Fruit fly (Drosophila melanogaster) whole organism, embryonic: ENCODE measurements around the gene CG10804.

Experiments used
- ATbp ChIP-seq: fragments of 200-800 bp; sonication (Bioruptor generic); optimal IDR thresholded peaks from 2 replicates; lab custom pipeline; 2017; ENCODE audit warnings: missing biosample characterization, mild to moderate bottlenecking, missing genetic modification characterization, missing genetic modification reagents
- Adf1 ChIP-seq: fragments of 200-800 bp; sonication (Bioruptor generic); IDR thresholded peaks from 2 replicates; pipeline ENCODE4 v1.3.6; 2022; ENCODE audit warnings: missing biosample characterization, missing genetic modification characterization
- Atf6 ChIP-seq: fragments of 200-800 bp; sonication (Bioruptor generic); IDR thresholded peaks from 2 replicates; pipeline ENCODE4 v1.3.6; 2022; ENCODE audit warnings: missing biosample characterization, missing genetic modification characterization
- BtbVII ChIP-seq: fragments of 200-800 bp; sonication (Bioruptor generic); optimal IDR thresholded peaks from 3 replicates; lab custom pipeline; 2017; ENCODE audit warnings: missing biosample characterization, mild to moderate bottlenecking, missing genetic modification characterization
- CG10565 ChIP-seq: fragments of 200-800 bp; sonication (Bioruptor generic); optimal IDR thresholded peaks from 3 replicates; lab custom pipeline; 2016; ENCODE audit warnings: missing biosample characterization, mild to moderate bottlenecking, missing genetic modification characterization
- CG12391 ChIP-seq: fragments of 200-800 bp; sonication (Bioruptor generic); optimal IDR thresholded peaks from 3 replicates; lab custom pipeline; 2018; ENCODE audit warnings: missing biosample characterization, mild to moderate bottlenecking, missing genetic modification characterization, moderate library complexity
- CG15269 ChIP-seq: fragments of 200-800 bp; sonication (Bioruptor generic); optimal IDR thresholded peaks from 2 replicates; lab custom pipeline; 2018; ENCODE audit warnings: missing biosample characterization, mild to moderate bottlenecking, missing genetic modification characterization, moderate library complexity
- CG15514 ChIP-seq: fragments of 200-800 bp; sonication (Bioruptor generic); optimal IDR thresholded peaks from 3 replicates; lab custom pipeline; 2017; ENCODE audit warnings: missing biosample characterization, missing genetic modification characterization, mild to moderate bottlenecking, moderate library complexity, missing genetic modification reagents
- CG15696 ChIP-seq: fragments of 200-800 bp; sonication (Bioruptor generic); optimal IDR thresholded peaks from 2 replicates; lab custom pipeline; 2019; ENCODE audit warnings: missing biosample characterization, mild to moderate bottlenecking, missing genetic modification characterization, moderate library complexity
- CG17568 ChIP-seq: fragments of 200-800 bp; sonication (Bioruptor generic); optimal IDR thresholded peaks from 2 replicates; lab custom pipeline; 2018; ENCODE audit warnings: missing biosample characterization, mild to moderate bottlenecking, missing genetic modification characterization, moderate library complexity
- CG18599 ChIP-seq: fragments of 200-800 bp; sonication (Bioruptor generic); optimal IDR thresholded peaks from 3 replicates; lab custom pipeline; 2017; ENCODE audit warnings: missing biosample characterization, missing genetic modification characterization, mild to moderate bottlenecking, moderate library complexity, missing genetic modification reagents
- CG30403 ChIP-seq: fragments of 200-800 bp; sonication (Bioruptor generic); optimal IDR thresholded peaks from 3 replicates; lab custom pipeline; 2016; ENCODE audit warnings: missing biosample characterization, missing genetic modification characterization
- CG31441 ChIP-seq: fragments of 200-800 bp; sonication (Bioruptor generic); IDR thresholded peaks from 2 replicates; pipeline ENCODE4 v1.3.6; 2022; ENCODE audit warnings: missing biosample characterization, missing genetic modification characterization
- CG3726 ChIP-seq: fragments of 200-800 bp; sonication (Bioruptor generic); IDR thresholded peaks from 3 replicates; pipeline ENCODE4, ENCODE4 v1.3.6; 2022; ENCODE audit warnings: missing biosample characterization, missing genetic modification characterization
- CG5180 ChIP-seq: fragments of 200-800 bp; sonication (Bioruptor generic); optimal IDR thresholded peaks from 3 replicates; lab custom pipeline; 2017; ENCODE audit warnings: missing biosample characterization, missing genetic modification characterization, mild to moderate bottlenecking, moderate library complexity, missing genetic modification reagents
- CG7357 ChIP-seq: fragments of 200-800 bp; sonication (Bioruptor generic); IDR thresholded peaks from 3 replicates; pipeline ENCODE4 v1.3.6; 2022; ENCODE audit warnings: missing biosample characterization, missing genetic modification characterization
- CG8290 ChIP-seq, 3 experiments: fragments of 200-800 bp; sonication (Bioruptor generic); optimal IDR thresholded peaks; 2 replicates each; lab custom pipeline; 2016 to 2019; ENCODE audit warnings: missing biosample characterization in 3 of 3, missing genetic modification characterization in 3 of 3, mild to moderate bottlenecking in 2 of 3, moderate library complexity in 1 of 3
- CG9727 ChIP-seq: fragments of 200-800 bp; sonication (Bioruptor generic); optimal IDR thresholded peaks from 3 replicates; lab custom pipeline; 2017; ENCODE audit warnings: missing biosample characterization, mild to moderate bottlenecking, missing genetic modification characterization
- CHES-1-like ChIP-seq: fragments of 200-800 bp; sonication (Bioruptor generic); optimal IDR thresholded peaks from 2 replicates; lab custom pipeline; 2016; ENCODE audit warnings: missing biosample characterization, missing genetic modification characterization
- CTCF ChIP-seq: fragments of 200-800 bp; sonication (Bioruptor generic); optimal IDR thresholded peaks from 2 replicates; lab custom pipeline; 2017; ENCODE audit warnings: missing biosample characterization, mild to moderate bottlenecking, missing genetic modification characterization, moderate library complexity
- Camta ChIP-seq: fragments of 200-800 bp; sonication (Bioruptor generic); optimal IDR thresholded peaks from 2 replicates; lab custom pipeline; 2016; ENCODE audit warnings: missing biosample characterization, missing genetic modification characterization
- D19B ChIP-seq: fragments of 200-800 bp; sonication (Bioruptor generic); optimal IDR thresholded peaks from 2 replicates; lab custom pipeline; 2017; ENCODE audit warnings: missing biosample characterization, mild to moderate bottlenecking, missing genetic modification characterization
- ERR ChIP-seq: fragments of 200-800 bp; sonication (Bioruptor generic); optimal IDR thresholded peaks from 2 replicates; lab custom pipeline; 2016; ENCODE audit warnings: missing biosample characterization, missing genetic modification characterization
- HHEX ChIP-seq: fragments of 200-800 bp; sonication (Bioruptor generic); optimal IDR thresholded peaks from 3 replicates; lab custom pipeline; 2017; ENCODE audit warnings: missing biosample characterization, mild to moderate bottlenecking, missing genetic modification characterization, missing genetic modification reagents
- HLH4C ChIP-seq: fragments of 200-800 bp; sonication (Bioruptor generic); IDR thresholded peaks from 3 replicates; pipeline ENCODE4 v1.3.6; 2022; ENCODE audit warnings: missing biosample characterization, missing genetic modification characterization; ENCODE audit not compliant: partially characterized antibody
- Hr3 ChIP-seq: fragments of 200-800 bp; sonication (Bioruptor generic); optimal IDR thresholded peaks from 3 replicates; lab custom pipeline; 2016; ENCODE audit warnings: missing biosample characterization, missing genetic modification characterization
- Hr51 ChIP-seq, 2 experiments: fragments of 200-800 bp; sonication (Bioruptor generic); optimal IDR thresholded peaks; 2 replicates in 1 of 2; 3 replicates in 1 of 2; lab custom pipeline; 2016 to 2018; ENCODE audit warnings: missing biosample characterization in 2 of 2, missing genetic modification characterization in 2 of 2, mild to moderate bottlenecking in 1 of 2, moderate library complexity in 1 of 2
- Mad ChIP-seq: fragments of 200-800 bp; sonication (Bioruptor generic); optimal IDR thresholded peaks from 2 replicates; lab custom pipeline; 2016; ENCODE audit warnings: missing biosample characterization, missing genetic modification characterization
- Med ChIP-seq: fragments of 200-800 bp; sonication (Bioruptor generic); peaks from one replicate; lab custom pipeline; 2016; ENCODE audit warnings: missing biosample characterization, missing genetic modification characterization, mild to moderate bottlenecking, inconsistent platforms, moderate library complexity
- Sox100B ChIP-seq: fragments of 200-800 bp; sonication (Bioruptor generic); optimal IDR thresholded peaks from 3 replicates; lab custom pipeline; 2018; ENCODE audit warnings: missing biosample characterization, mild to moderate bottlenecking, missing genetic modification characterization
- Taf1 ChIP-seq: fragments of 200-800 bp; sonication (Bioruptor generic); IDR thresholded peaks from 2 replicates; pipeline ENCODE4 v1.3.6; 2022; ENCODE audit warnings: missing biosample characterization, missing genetic modification characterization
- Usf ChIP-seq: fragments of 200-800 bp; sonication (Bioruptor generic); optimal IDR thresholded peaks from 2 replicates; lab custom pipeline; 2017; ENCODE audit warnings: missing genotype, missing biosample characterization, missing genetic modification characterization
- Xrp1 ChIP-seq: fragments of 200-800 bp; sonication (Bioruptor generic); IDR thresholded peaks from 2 replicates; pipeline ENCODE4 v1.3.6; 2022; ENCODE audit warnings: missing biosample characterization, missing genetic modification characterization
- bcd ChIP-seq: fragments of 200-800 bp; sonication (Bioruptor generic); optimal IDR thresholded peaks from 2 replicates; lab custom pipeline; 2017; ENCODE audit warnings: missing biosample characterization, mild to moderate bottlenecking, missing genetic modification characterization
- bigmax ChIP-seq: fragments of 200-800 bp; sonication (Bioruptor generic); optimal IDR thresholded peaks from 2 replicates; lab custom pipeline; 2018; ENCODE audit warnings: missing biosample characterization, mild to moderate bottlenecking, missing genetic modification characterization
- br ChIP-seq: fragments of >200 bp; optimal IDR thresholded peaks from 2 replicates; lab custom pipeline; 2017
- cas ChIP-seq: fragments of 200-800 bp; sonication (Bioruptor generic); IDR thresholded peaks from 2 replicates; pipeline ENCODE4 v1.3.6; 2022; ENCODE audit warnings: missing biosample characterization, missing genetic modification characterization
- chif ChIP-seq, 2 experiments: fragments of 200-800 bp; sonication (Bioruptor generic); optimal IDR thresholded peaks; 3 replicates each; lab custom pipeline; 2016; ENCODE audit warnings: missing biosample characterization in 2 of 2, missing genetic modification characterization in 2 of 2
- dm ChIP-seq: fragments of 200-800 bp; sonication (Bioruptor generic); optimal IDR thresholded peaks from 3 replicates; lab custom pipeline; 2016; ENCODE audit warnings: missing biosample characterization, missing genetic modification characterization
- esg ChIP-seq: fragments of 200-800 bp; sonication (Bioruptor generic); conservative IDR thresholded peaks from 2 replicates; pipeline ENCODE4 v1.3.6; 2022; ENCODE audit warnings: missing biosample characterization, missing genetic modification characterization
- eyg ChIP-seq: fragments of 200-800 bp; sonication (Bioruptor generic); optimal IDR thresholded peaks from 3 replicates; lab custom pipeline; 2016; ENCODE audit warnings: missing biosample characterization, missing genetic modification characterization
- fru ChIP-seq: fragments of >200 bp; optimal IDR thresholded peaks from 2 replicates; lab custom pipeline; 2017
- grau ChIP-seq: fragments of 200-800 bp; optimal IDR thresholded peaks from 3 replicates; lab custom pipeline; 2019; ENCODE audit warnings: missing biosample characterization, mild to moderate bottlenecking, missing genetic modification characterization, moderate library complexity
- repo ChIP-seq: fragments of 200-800 bp; sonication (Bioruptor generic); optimal IDR thresholded peaks from 2 replicates; lab custom pipeline; 2016; ENCODE audit warnings: missing biosample characterization, missing genetic modification characterization
- tgo ChIP-seq: fragments of 200-800 bp; sonication (Bioruptor generic); IDR thresholded peaks from 3 replicates; pipeline ENCODE4 v1.3.6; 2022; ENCODE audit warnings: missing biosample characterization, missing genetic modification characterization
- tio ChIP-seq: fragments of 200-800 bp; sonication (Bioruptor generic); optimal IDR thresholded peaks from 2 replicates; lab custom pipeline; 2017; ENCODE audit warnings: missing biosample characterization, missing genetic modification characterization, inconsistent platforms
- twi ChIP-seq: fragments of 200-800 bp; optimal IDR thresholded peaks from 2 replicates; lab custom pipeline; 2019; ENCODE audit warnings: missing biosample characterization, mild to moderate bottlenecking, missing genetic modification characterization, moderate library complexity
- tx ChIP-seq: fragments of 200-800 bp; sonication (Bioruptor generic); optimal IDR thresholded peaks from 2 replicates; lab custom pipeline; 2016; ENCODE audit warnings: missing biosample characterization, missing genetic modification characterization
- vvl ChIP-seq: fragments of 200-800 bp; sonication (Bioruptor generic); IDR thresholded peaks from 2 replicates; pipeline ENCODE4 v1.3.6; 2022; ENCODE audit warnings: missing biosample characterization, missing genetic modification characterization
- yki ChIP-seq: fragments of >200 bp; optimal IDR thresholded peaks from 3 replicates; lab custom pipeline; 2018

The CG10804 gene

dm6 chrX:3474476-3475439 is 7.4 kb downstream of the CG10804 start, which contains the start of gene CG12206 (continued):
- TF ChIP-seq Hr51 (GFP tag; optimal IDR thresholded peaks at IDR 0.05; lab: Kevin White, UChicago) (peak in 1 of 2 experiments; percentile 74), CG9727 (GFP tag; lab: Kevin White, UChicago) (peak; percentile 64), br (no peak), esg (GFP tag; lab: Robert Waterston, UW) (peak; percentile 32; the same call in 1 of the 2 replicates), CG31441 (GFP tag; lab: Robert Waterston, UW) (peak; percentile 71), BtbVII (GFP tag; lab: Kevin White, UChicago) (peak; percentile 62), bigmax (GFP tag; lab: Kevin White, UChicago) (no peak), vvl (GFP tag; lab: Robert Waterston, UW) (peak; percentile 35), CG12391 (peak; percentile 55), Med (GFP tag; lab: Kevin White, UChicago) (peak; percentile 70), Sox100B (peak; percentile 74), CG15269 (tag; lab: Kevin White, UChicago) (peak; percentile 71), cas (GFP tag; lab: Robert Waterston, UW) (no peak), CG30403 (GFP tag; lab: Kevin White, UChicago) (peak; percentile 45), fru (lab: Kevin White, UChicago) (no peak), eyg (GFP tag; lab: Kevin White, UChicago) (no peak), CG3726 (GFP tag; lab: Robert Waterston, UW) (no peak), Atf6 (GFP tag; lab: Robert Waterston, UW) (peak; percentile 64), Camta (GFP tag; lab: Kevin White, UChicago) (no peak), CG18599 (peak; percentile 73), chif (GFP tag; optimal IDR thresholded peaks at IDR 0.05; lab: Kevin White, UChicago) (no peak), dm (GFP tag; lab: Kevin White, UChicago) (no peak), yki (lab: Kevin White, UChicago) (no peak), twi (tag; lab: Kevin White, UChicago) (no peak), tx (GFP tag; lab: Kevin White, UChicago) (no peak), repo (GFP tag; lab: Kevin White, UChicago) (no peak), CG7357 (GFP tag; lab: Robert Waterston, UW) (0 out of 3 replicates have a peak, but pooled peaks have one; percentile 18), bcd (peak; percentile 58), ERR (GFP tag; lab: Kevin White, UChicago) (no peak), tgo (GFP tag; lab: Robert Waterston, UW) (peak; percentile 58; the same call in 2 of the 3 replicates), CG15514 (GFP tag; lab: Kevin White, UChicago) (peak; percentile 17), CG8290 (GFP tag; optimal IDR thresholded peaks at IDR 0.05; lab: Kevin White, UChicago) (no peak), CG8290 (tag; optimal IDR thresholded peaks at IDR 0.05; lab: Kevin White, UChicago) (no peak), Xrp1 (GFP tag; lab: Robert Waterston, UW) (peak; percentile 61), CG15696 (tag; lab: Kevin White, UChicago) (no peak), grau (tag; lab: Kevin White, UChicago) (peak; percentile 74), D19B (peak; percentile 35), Mad (GFP tag; lab: Kevin White, UChicago) (no peak), CHES-1-like (GFP tag; lab: Kevin White, UChicago) (no peak), Hr3 (GFP tag; lab: Kevin White, UChicago) (peak; percentile 38), CG5180 (GFP tag; lab: Kevin White, UChicago) (no peak), HLH4C (no peak), ATbp (GFP tag; lab: Kevin White, UChicago) (peak; percentile 52), Usf (GFP tag; lab: Kevin White, UChicago) (peak; percentile 39), HHEX (GFP tag; lab: Kevin White, UChicago) (peak; percentile 47), tio (GFP tag; lab: Kevin White, UChicago) (peak; percentile 20), CG17568 (GFP tag; lab: Kevin White, UChicago) (no peak), CG10565 (no peak), Adf1 (peak; percentile 92), Taf1 (no peak; the same call in 1 of the 2 replicates), CTCF (no peak)
